Worm (Caenorhabditis elegans): ENCODE results near the gene ZC239.16.

DNA sequence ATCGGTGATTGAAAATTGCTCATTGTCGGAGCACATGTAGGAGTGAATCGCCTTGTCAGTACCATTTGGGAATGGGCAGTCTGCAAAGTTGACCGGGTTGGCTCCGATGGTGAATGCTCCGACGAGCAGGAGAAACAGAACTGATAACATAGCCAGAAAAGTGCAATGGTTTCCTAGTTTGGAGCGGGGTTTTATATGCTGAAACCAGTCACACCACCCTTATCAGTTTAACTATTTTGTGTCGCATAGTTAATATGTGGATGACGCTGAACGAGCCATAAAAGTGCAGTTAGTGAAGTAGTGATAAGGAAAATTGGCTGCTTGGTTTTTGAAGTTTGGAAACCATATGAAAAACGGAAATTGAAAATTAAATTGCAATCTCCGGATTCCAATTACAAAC is 20.7 kb upstream of the ZC239.16 start, which contains the start of gene C17F4.7:
- TF ChIP-seq nhr-12 (tag; optimal IDR thresholded peaks at IDR 0.05) (no peak), nhr-28 (tag; optimal IDR thresholded peaks at IDR 0.05) (no peak), nhr-76 (tag; optimal IDR thresholded peaks at IDR 0.05) (no peak), blmp-1 (tag; optimal IDR thresholded peaks at IDR 0.05) (no peak), M03D4.4 (tag; optimal IDR thresholded peaks at IDR 0.05) (no peak), unc-62 (GFP tag; optimal IDR thresholded peaks at IDR 0.05) (no peak), flh-1 (GFP tag; optimal IDR thresholded peaks at IDR 0.05) (no peak), ztf-11 (tag; optimal IDR thresholded peaks at IDR 0.05) (no peak), nhr-237 (tag; optimal IDR thresholded peaks at IDR 0.05) (no peak)

Data from whole organism, mixed stage, embryonic.